Fruit fly (Drosophila melanogaster) whole organism, embryonic: ENCODE results near the gene rec.
A peak's percentile ranks its signal among the peaks of the same experiment; 100 is the strongest.

ENCODE experiments used
- Ada2b ChIP-seq: fragments of 200-800 bp; sonication (Bioruptor generic); IDR thresholded peaks from 2 replicates; pipeline ENCODE4 v1.3.6; 2022; ENCODE audit warnings: missing biosample characterization, missing genetic modification characterization
- Aef1 ChIP-seq: fragments of 200-800 bp; sonication (Bioruptor generic); IDR thresholded peaks from 3 replicates; pipeline ENCODE4 v1.3.6; 2022; ENCODE audit warnings: missing biosample characterization, missing genetic modification characterization
- CG10267 ChIP-seq: fragments of 200-800 bp; sonication (Bioruptor generic); optimal IDR thresholded peaks from 2 replicates; lab custom pipeline; 2018; ENCODE audit warnings: missing biosample characterization, mild to moderate bottlenecking, missing genetic modification characterization, moderate library complexity
- CG10959 ChIP-seq: fragments of 200-800 bp; sonication (Bioruptor generic); IDR thresholded peaks from 2 replicates; pipeline ENCODE4 v1.3.6; 2022; ENCODE audit warnings: missing biosample characterization, missing genetic modification characterization
- CG10979 ChIP-seq: fragments of 200-800 bp; sonication (Bioruptor generic); optimal IDR thresholded peaks from 2 replicates; lab custom pipeline; 2018; ENCODE audit warnings: missing biosample characterization, mild to moderate bottlenecking, missing genetic modification characterization, moderate library complexity
- CG11085 ChIP-seq: fragments of 200-800 bp; sonication (Bioruptor generic); IDR thresholded peaks from 2 replicates; pipeline ENCODE4 v1.3.6; 2022; ENCODE audit warnings: missing biosample characterization, missing genetic modification characterization
- CG11093 ChIP-seq: fragments of 200-800 bp; sonication (Bioruptor generic); IDR thresholded peaks from 3 replicates; pipeline ENCODE4 v1.3.6; 2022; ENCODE audit warnings: missing biosample characterization, missing genetic modification characterization
- CG12071 ChIP-seq: fragments of 200-800 bp; sonication (Bioruptor generic); optimal IDR thresholded peaks from 3 replicates; lab custom pipeline; 2018; ENCODE audit warnings: missing biosample characterization, mild to moderate bottlenecking, missing genetic modification characterization
- CG12104 ChIP-seq: fragments of 200-800 bp; sonication (Bioruptor generic); optimal IDR thresholded peaks from 3 replicates; lab custom pipeline; 2016; ENCODE audit warnings: missing biosample characterization, missing genetic modification characterization
- CG14014 ChIP-seq: fragments of 200-800 bp; sonication (Bioruptor generic); IDR thresholded peaks from 2 replicates; pipeline ENCODE4 v1.3.6; 2022; ENCODE audit warnings: missing biosample characterization, missing genetic modification characterization
- CG1602 ChIP-seq: fragments of 200-800 bp; sonication (Bioruptor generic); optimal IDR thresholded peaks from 3 replicates; lab custom pipeline; 2016; ENCODE audit warnings: missing biosample characterization, missing genetic modification characterization
- CG18011 ChIP-seq: fragments of 200-800 bp; sonication (Bioruptor generic); optimal IDR thresholded peaks from 2 replicates; lab custom pipeline; 2017; ENCODE audit warnings: missing biosample characterization, missing genetic modification characterization, mild to moderate bottlenecking, moderate library complexity, missing genotype
- CG2116 ChIP-seq: fragments of 200-800 bp; sonication (Bioruptor generic); optimal IDR thresholded peaks from 3 replicates; lab custom pipeline; 2018; ENCODE audit warnings: missing biosample characterization, mild to moderate bottlenecking, missing genetic modification characterization
- CG2120 ChIP-seq: fragments of 200-800 bp; sonication (Bioruptor generic); optimal IDR thresholded peaks from 3 replicates; lab custom pipeline; 2016; ENCODE audit warnings: missing biosample characterization, missing genetic modification characterization
- CG2712 ChIP-seq: fragments of 200-800 bp; optimal IDR thresholded peaks from 3 replicates; lab custom pipeline; 2019; ENCODE audit warnings: missing biosample characterization, mild to moderate bottlenecking, missing genetic modification characterization, moderate library complexity
- CG30403 ChIP-seq: fragments of 200-800 bp; sonication (Bioruptor generic); optimal IDR thresholded peaks from 3 replicates; lab custom pipeline; 2016; ENCODE audit warnings: missing biosample characterization, missing genetic modification characterization
- CG31365 ChIP-seq: fragments of 200-800 bp; sonication (Bioruptor generic); optimal IDR thresholded peaks from 2 replicates; lab custom pipeline; 2018; ENCODE audit warnings: missing biosample characterization, mild to moderate bottlenecking, missing genetic modification characterization
- CG32532 ChIP-seq: fragments of 200-800 bp; sonication (Bioruptor generic); IDR thresholded peaks from 2 replicates; pipeline ENCODE4 v1.3.6; 2022; ENCODE audit warnings: missing biosample characterization, missing genetic modification characterization
- CG4424 ChIP-seq: fragments of 200-800 bp; sonication (Bioruptor generic); optimal IDR thresholded peaks from 3 replicates; lab custom pipeline; 2016; ENCODE audit warnings: missing biosample characterization, missing genetic modification characterization
- CG5180 ChIP-seq: fragments of 200-800 bp; sonication (Bioruptor generic); optimal IDR thresholded peaks from 3 replicates; lab custom pipeline; 2017; ENCODE audit warnings: missing biosample characterization, missing genetic modification characterization, mild to moderate bottlenecking, moderate library complexity, missing genetic modification reagents
- CG5953 ChIP-seq: fragments of 200-800 bp; sonication (Bioruptor generic); IDR thresholded peaks from 2 replicates; pipeline ENCODE4 v1.3.6; 2022; ENCODE audit warnings: missing biosample characterization, missing genetic modification characterization
- CG6854 ChIP-seq: fragments of 200-800 bp; sonication (Bioruptor generic); optimal IDR thresholded peaks from 3 replicates; lab custom pipeline; 2017; ENCODE audit warnings: missing biosample characterization, mild to moderate bottlenecking, missing genetic modification characterization
- CG9609 ChIP-seq: fragments of 200-800 bp; sonication (Bioruptor generic); optimal IDR thresholded peaks from 3 replicates; lab custom pipeline; 2016; ENCODE audit warnings: missing biosample characterization, missing genetic modification characterization
- Dbx ChIP-seq: fragments of 200-800 bp; sonication (Bioruptor generic); IDR thresholded peaks from 3 replicates; pipeline ENCODE4 v1.3.6; 2022; ENCODE audit warnings: missing biosample characterization, missing genetic modification characterization
- Deaf1 ChIP-seq: fragments of 200-800 bp; optimal IDR thresholded peaks from 3 replicates; lab custom pipeline; 2019; ENCODE audit warnings: missing biosample characterization, mild to moderate bottlenecking, missing genetic modification characterization, moderate library complexity
- Dip2 ChIP-seq: fragments of 200-800 bp; sonication (Bioruptor generic); IDR thresholded peaks from 2 replicates; pipeline ENCODE4 v1.3.6; 2022; ENCODE audit warnings: missing biosample characterization, missing genetic modification characterization
- Dp ChIP-seq: fragments of 200-800 bp; sonication (Bioruptor generic); optimal IDR thresholded peaks from 2 replicates; lab custom pipeline; 2018; ENCODE audit warnings: missing biosample characterization, mild to moderate bottlenecking, missing genetic modification characterization, moderate library complexity
- E2f2 ChIP-seq: fragments of 200-800 bp; sonication (Bioruptor generic); IDR thresholded peaks from 2 replicates; pipeline ENCODE4 v1.3.6; 2022; ENCODE audit warnings: missing biosample characterization, missing genetic modification characterization
- Nf-YC ChIP-seq: fragments of 200-800 bp; optimal IDR thresholded peaks from 3 replicates; lab custom pipeline; 2019; ENCODE audit warnings: missing biosample characterization, mild to moderate bottlenecking, missing genetic modification characterization, moderate library complexity
- Spps ChIP-seq: fragments of 200-800 bp; sonication (Bioruptor generic); optimal IDR thresholded peaks from 2 replicates; lab custom pipeline; 2018; ENCODE audit warnings: missing biosample characterization, mild to moderate bottlenecking, missing genetic modification characterization
- Ssrp ChIP-seq: fragments of 200-800 bp; sonication (Bioruptor generic); optimal IDR thresholded peaks from 2 replicates; lab custom pipeline; 2018; ENCODE audit warnings: missing biosample characterization, mild to moderate bottlenecking, missing genetic modification characterization, moderate library complexity
- amos ChIP-seq: fragments of 200-800 bp; sonication (Bioruptor generic); IDR thresholded peaks from 2 replicates; pipeline ENCODE4 v1.3.6; 2022; ENCODE audit warnings: missing biosample characterization, missing genetic modification characterization; ENCODE audit not compliant: partially characterized antibody
- bcd ChIP-seq: fragments of 200-800 bp; sonication (Bioruptor generic); optimal IDR thresholded peaks from 2 replicates; lab custom pipeline; 2017; ENCODE audit warnings: missing biosample characterization, mild to moderate bottlenecking, missing genetic modification characterization
- btn ChIP-seq: fragments of 200-800 bp; sonication (Bioruptor generic); optimal IDR thresholded peaks from 2 replicates; lab custom pipeline; 2016; ENCODE audit warnings: missing biosample characterization, missing genetic modification characterization
- crp ChIP-seq, 2 experiments: fragments of 200-800 bp; sonication (Bioruptor generic); optimal IDR thresholded peaks; 2 replicates in 1 of 2; 3 replicates in 1 of 2; lab custom pipeline; 2017; ENCODE audit warnings: missing biosample characterization in 2 of 2, missing genetic modification characterization in 2 of 2, mild to moderate bottlenecking in 1 of 2, moderate library complexity in 1 of 2
- cwo ChIP-seq: fragments of 200-800 bp; sonication (Bioruptor generic); optimal IDR thresholded peaks from 3 replicates; lab custom pipeline; 2017; ENCODE audit warnings: missing biosample characterization, missing genetic modification characterization, mild to moderate bottlenecking, moderate library complexity, missing genetic modification reagents
- esg ChIP-seq: fragments of 200-800 bp; sonication (Bioruptor generic); conservative IDR thresholded peaks from 2 replicates; pipeline ENCODE4 v1.3.6; 2022; ENCODE audit warnings: missing biosample characterization, missing genetic modification characterization
- fu2 ChIP-seq: fragments of 200-800 bp; sonication (Bioruptor generic); optimal IDR thresholded peaks from 2 replicates; lab custom pipeline; 2016; ENCODE audit warnings: missing biosample characterization, missing genetic modification characterization
- hb ChIP-seq: fragments of 200-800 bp; sonication (Bioruptor generic); IDR thresholded peaks from 3 replicates; pipeline ENCODE4 v1.3.6; 2022; ENCODE audit warnings: missing biosample characterization, missing genetic modification characterization; ENCODE audit not compliant: partially characterized antibody
- kah ChIP-seq: fragments of 200-800 bp; sonication (Bioruptor generic); optimal IDR thresholded peaks from 2 replicates; lab custom pipeline; 2018; ENCODE audit warnings: missing biosample characterization, mild to moderate bottlenecking, missing genetic modification characterization
- kni ChIP-seq: fragments of 200-800 bp; sonication (Bioruptor generic); optimal IDR thresholded peaks from 3 replicates; lab custom pipeline; 2017; ENCODE audit warnings: mild to moderate bottlenecking, missing biosample characterization, missing genetic modification reagents, missing genetic modification characterization
- knrl ChIP-seq: fragments of 200-800 bp; sonication (Bioruptor generic); IDR thresholded peaks from 3 replicates; pipeline ENCODE4 v1.3.6; 2022; ENCODE audit warnings: missing biosample characterization, missing genetic modification characterization; ENCODE audit not compliant: partially characterized antibody
- otp ChIP-seq: fragments of 200-800 bp; sonication (Bioruptor generic); IDR thresholded peaks from 3 replicates; pipeline ENCODE4, ENCODE4 v1.3.6; 2022; ENCODE audit warnings: missing biosample characterization, missing genetic modification characterization
- peb ChIP-seq: fragments of 200-800 bp; sonication (Bioruptor generic); IDR thresholded peaks from 2 replicates; pipeline ENCODE4 v1.3.6; 2022; ENCODE audit warnings: missing biosample characterization, missing genetic modification characterization
- salm ChIP-seq: fragments of 200-800 bp; sonication (Bioruptor generic); optimal IDR thresholded peaks from 2 replicates; lab custom pipeline; 2018; ENCODE audit warnings: missing biosample characterization, mild to moderate bottlenecking, missing genetic modification characterization
- sc ChIP-seq, 3 experiments: fragments of >200 bp in 2 of 3; fragments of 200-800 bp in 1 of 3; sonication (Bioruptor generic) in 1 of 3; optimal IDR thresholded peaks; 2 replicates in 2 of 3; 3 replicates in 1 of 3; lab custom pipeline; 2017; ENCODE audit warnings: mild to moderate bottlenecking in 1 of 3, missing biosample characterization in 1 of 3, missing genetic modification characterization in 1 of 3, missing genetic modification reagents in 1 of 3
- sqz ChIP-seq: fragments of 200-800 bp; sonication (Bioruptor generic); optimal IDR thresholded peaks from 3 replicates; lab custom pipeline; 2018; ENCODE audit warnings: missing biosample characterization, mild to moderate bottlenecking, missing genetic modification characterization
- tap ChIP-seq: fragments of 200-800 bp; optimal IDR thresholded peaks from 3 replicates; lab custom pipeline; 2019; ENCODE audit warnings: missing biosample characterization, mild to moderate bottlenecking, missing genetic modification characterization, moderate library complexity
- ttk ChIP-seq: fragments of 200-800 bp; sonication (Bioruptor generic); IDR thresholded peaks from 2 replicates; pipeline ENCODE4 v2.1.2; 2022; ENCODE audit warnings: missing biosample characterization, missing genetic modification characterization
- yki ChIP-seq: fragments of >200 bp; optimal IDR thresholded peaks from 3 replicates; lab custom pipeline; 2018

rec gene

DNA sequence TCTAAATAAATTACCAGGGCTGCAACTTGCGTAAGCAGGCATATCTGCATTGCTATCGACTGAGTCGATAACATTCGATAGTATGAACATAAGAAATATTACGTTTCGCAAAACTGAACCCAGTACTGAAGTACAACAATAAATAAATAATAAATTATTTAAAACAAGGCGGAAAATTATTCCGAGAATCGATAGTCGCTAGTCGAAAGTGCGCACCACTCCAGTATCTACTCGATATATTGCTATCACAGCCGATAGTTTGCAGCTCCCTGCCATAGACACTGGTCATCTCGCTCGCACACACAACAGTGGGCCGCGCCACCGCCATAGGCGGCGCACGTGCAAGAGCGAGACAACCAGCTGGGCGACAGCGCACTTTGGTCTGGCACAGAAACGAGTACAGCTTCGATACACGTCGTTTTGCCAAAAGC is 39.0 kb downstream of the rec start, which contains the start of gene nsl1 (continued):
- TF ChIP-seq CG2116 (GFP tag; lab: Kevin White, UChicago), result peak; percentile 94
- TF ChIP-seq CG1602 (GFP tag; lab: Kevin White, UChicago), result no peak
- TF ChIP-seq sc (optimal IDR thresholded peaks at IDR 0.05; lab: Kevin White, UChicago), result no peak
- no peak for TF ChIP-seq sc (GFP tag; optimal IDR thresholded peaks at IDR 0.05; lab: Kevin White, UChicago)
- TF ChIP-seq CG5180 (GFP tag; lab: Kevin White, UChicago), result no peak
- TF ChIP-seq esg (GFP tag; lab: Robert Waterston, UW), result 0 out of 2 replicates have a peak, but pooled peaks have one; percentile 6
- TF ChIP-seq CG6854, result no peak
- TF ChIP-seq crp (GFP tag; optimal IDR thresholded peaks at IDR 0.05; lab: Kevin White, UChicago), result peak in 1 of 2 experiments; percentile 5
- TF ChIP-seq CG11093 (GFP tag; lab: Robert Waterston, UW), result no peak
- no peak for TF ChIP-seq Dip2 (GFP tag; lab: Robert Waterston, UW)
- peak; percentile 43 for TF ChIP-seq CG30403
- no peak for TF ChIP-seq cwo (GFP tag; lab: Kevin White, UChicago)
- TF ChIP-seq amos, result peak; percentile 97
- TF ChIP-seq E2f2 (GFP tag; lab: Robert Waterston, UW), result peak; percentile 61
- peak; percentile 46 for TF ChIP-seq kni (GFP tag; lab: Kevin White, UChicago)
- no peak for TF ChIP-seq CG10979 (tag; lab: Kevin White, UChicago)
- TF ChIP-seq otp (GFP tag; lab: Robert Waterston, UW), result no peak
- no peak for TF ChIP-seq CG11085
- TF ChIP-seq CG12071 (GFP tag; lab: Kevin White, UChicago), result no peak
- TF ChIP-seq CG18011 (GFP tag; lab: Kevin White, UChicago), result peak; percentile 19
- TF ChIP-seq CG10267 (tag; lab: Kevin White, UChicago), result peak; percentile 74
- peak; percentile 74 for TF ChIP-seq CG2712 (tag; lab: Kevin White, UChicago)
- peak; percentile 78 for TF ChIP-seq Deaf1 (tag; lab: Kevin White, UChicago)
- TF ChIP-seq Aef1 (GFP tag; lab: Robert Waterston, UW), result 0 out of 3 replicates have a peak, but pooled peaks have one; percentile 18
- TF ChIP-seq CG31365 (tag; lab: Kevin White, UChicago), result no peak
- TF ChIP-seq CG9609 (GFP tag; lab: Kevin White, UChicago), result no peak
- peak; percentile 39 for TF ChIP-seq Dp (GFP tag; lab: Kevin White, UChicago)
- peak; percentile 46 for TF ChIP-seq CG4424 (GFP tag; lab: Kevin White, UChicago)
- TF ChIP-seq fu2, result no peak
- TF ChIP-seq peb (GFP tag; lab: Robert Waterston, UW), result no peak
- TF ChIP-seq CG2120 (GFP tag; lab: Kevin White, UChicago), result peak; percentile 14
- TF ChIP-seq CG10959 (GFP tag; lab: Robert Waterston, UW), result no peak
- TF ChIP-seq Nf-YC (tag; lab: Kevin White, UChicago), result peak; percentile 78
- peak; percentile 48 for TF ChIP-seq bcd
- TF ChIP-seq tap (tag; lab: Kevin White, UChicago), result peak; percentile 8
- TF ChIP-seq kah (GFP tag; lab: Kevin White, UChicago), result no peak
- TF ChIP-seq yki (lab: Kevin White, UChicago), result no peak
- TF ChIP-seq Ssrp (tag; lab: Kevin White, UChicago), result no peak
- TF ChIP-seq Spps (tag; lab: Kevin White, UChicago), result no peak
- no peak for TF ChIP-seq sqz (GFP tag; lab: Kevin White, UChicago)
- 0 out of 3 replicates have a peak, but pooled peaks have one; percentile 40 for TF ChIP-seq Dbx (GFP tag; lab: Robert Waterston, UW)
- TF ChIP-seq ttk (GFP tag; lab: Robert Waterston, UW), result peak; percentile 41; the same call in 1 of the 2 replicates
- no peak for TF ChIP-seq Ada2b
- TF ChIP-seq btn, result no peak
- TF ChIP-seq CG32532 (GFP tag; lab: Robert Waterston, UW), result peak; percentile 56
- TF ChIP-seq CG14014 (GFP tag; lab: Robert Waterston, UW), result no peak
- TF ChIP-seq knrl (GFP tag; lab: Robert Waterston, UW), result peak; percentile 97
- TF ChIP-seq CG5953 (GFP tag; lab: Robert Waterston, UW), result no peak
- TF ChIP-seq CG12104 (GFP tag; lab: Kevin White, UChicago), result no peak
- peak; percentile 97 for TF ChIP-seq hb (GFP tag; lab: Robert Waterston, UW)
- no peak for TF ChIP-seq salm (tag; lab: Kevin White, UChicago)
